Worm (Caenorhabditis elegans): ENCODE results near the gene ddx-15.

ddx-15 gene

DNA sequence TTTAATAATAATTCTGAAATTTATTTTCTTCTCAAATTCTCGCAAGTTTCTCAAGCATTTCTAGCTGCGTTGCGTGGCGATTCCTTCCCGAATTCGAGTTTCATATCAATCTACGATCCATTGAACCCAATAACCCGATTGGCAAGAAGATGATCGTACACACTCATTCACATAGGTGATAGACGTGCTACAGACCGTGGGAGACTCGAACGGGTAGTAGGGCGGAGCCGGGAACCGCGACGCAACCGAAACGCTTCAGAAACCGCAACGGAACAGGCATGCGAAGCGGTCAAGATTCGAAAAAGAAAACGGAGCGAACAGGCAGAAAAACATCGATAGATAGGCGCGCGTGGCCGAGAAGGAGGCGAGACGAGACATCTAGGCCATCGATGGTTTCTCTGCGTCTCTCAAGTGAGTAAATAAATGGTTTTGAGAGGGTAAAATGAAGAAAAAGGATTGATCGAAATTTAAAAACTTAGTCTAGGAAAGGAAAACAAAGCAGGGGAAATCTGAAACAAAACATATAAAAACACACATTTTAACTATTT is 12.0 kb upstream of the ddx-15 start, which contains the start of gene madf-11:
Gene madf-11 (minus strand): TSS at position 51 of the 548 bp plus-strand sequence.
- TF ChIP-seq nhr-28 (tag; optimal IDR thresholded peaks at IDR 0.05) (no peak), nhr-2 (tag; optimal IDR thresholded peaks at IDR 0.05) (no peak), ztf-11 (tag; optimal IDR thresholded peaks at IDR 0.05) (no peak), unc-120 (tag; optimal IDR thresholded peaks at IDR 0.05; ENCODE audit: poor library complexity, severe bottlenecking) (peak; percentile 31), tbx-8 (GFP tag; optimal IDR thresholded peaks at IDR 0.05) (no peak), unc-62 (GFP tag; optimal IDR thresholded peaks at IDR 0.05) (no peak), ceh-39 (tag; optimal IDR thresholded peaks at IDR 0.05) (peak; percentile 72), lsy-2 (tag; optimal IDR thresholded peaks at IDR 0.05) (peak; percentile 49), mep-1 (tag; optimal IDR thresholded peaks at IDR 0.05) (peak; percentile 36), lin-32 (GFP tag; optimal IDR thresholded peaks at IDR 0.05) (no peak), pha-4 (tag; optimal IDR thresholded peaks at IDR 0.05) (peak; percentile 71), unc-39 (tag; optimal IDR thresholded peaks at IDR 0.05) (no peak), bed-3 (GFP tag; optimal IDR thresholded peaks at IDR 0.05) (no peak), ceh-43 (GFP tag; optimal IDR thresholded peaks at IDR 0.05) (no peak), mab-5 (tag; optimal IDR thresholded peaks at IDR 0.05) (no peak), sptf-1 (tag; optimal IDR thresholded peaks at IDR 0.05) (peak; percentile 58), hlh-1 (tag; optimal IDR thresholded peaks at IDR 0.05) (peak; percentile 3), elt-3 (tag; optimal IDR thresholded peaks at IDR 0.05) (no peak), flh-1 (GFP tag; optimal IDR thresholded peaks at IDR 0.05) (no peak), nhr-237 (tag; optimal IDR thresholded peaks at IDR 0.05) (peak; percentile 34), drap-1 (GFP tag; optimal IDR thresholded peaks at IDR 0.05) (no peak), mls-2 (tag; optimal IDR thresholded peaks at IDR 0.05) (no peak), ceh-83 (GFP tag; optimal IDR thresholded peaks at IDR 0.05) (no peak), sem-2 (GFP tag; optimal IDR thresholded peaks at IDR 0.05) (no peak), cnd-1 (tag; optimal IDR thresholded peaks at IDR 0.05) (no peak), M03D4.4 (tag; optimal IDR thresholded peaks at IDR 0.05) (peak; percentile 17), ces-1 (GFP tag; optimal IDR thresholded peaks at IDR 0.05) (no peak), zip-8 (tag; optimal IDR thresholded peaks at IDR 0.05) (no peak), ham-2 (GFP tag; optimal IDR thresholded peaks at IDR 0.05) (peak; percentile 60), elt-1 (tag; optimal IDR thresholded peaks at IDR 0.05; ENCODE audit: borderline replicate concordance, insufficient read depth) (no peak), nhr-12 (tag; optimal IDR thresholded peaks at IDR 0.05) (no peak), blmp-1 (tag; optimal IDR thresholded peaks at IDR 0.05) (no peak), snpc-4 (tag; optimal IDR thresholded peaks at IDR 0.05) (no peak), lin-13 (tag; optimal IDR thresholded peaks at IDR 0.05) (no peak), nhr-76 (tag; optimal IDR thresholded peaks at IDR 0.05) (no peak)

DNA sequence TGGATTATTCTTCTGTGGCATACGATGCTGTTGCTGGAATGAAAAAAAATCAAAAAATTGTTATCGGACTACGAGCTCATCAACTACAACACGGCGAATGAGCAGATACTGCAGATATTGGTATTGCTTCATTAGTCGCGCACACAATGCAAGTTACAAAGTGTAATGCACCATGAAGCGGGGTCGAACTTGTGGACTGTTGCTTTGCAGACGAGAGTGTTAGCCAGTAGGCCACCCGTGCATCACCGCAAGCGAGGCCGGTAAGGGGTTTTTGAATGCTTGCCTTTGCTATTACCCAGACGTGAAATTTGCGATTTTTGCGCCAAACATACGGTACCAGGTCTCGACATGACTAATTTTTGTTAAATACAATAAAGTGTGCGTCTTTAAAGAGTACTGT is 10.5 kb upstream of the ddx-15 start:
- TF ChIP-seq M03D4.4 (tag; optimal IDR thresholded peaks at IDR 0.05), result peak; percentile 97
- TF ChIP-seq lsy-2 (tag; optimal IDR thresholded peaks at IDR 0.05), result peak; percentile 42
- TF ChIP-seq ceh-39 (tag; optimal IDR thresholded peaks at IDR 0.05), result no peak
- peak; percentile 92 for TF ChIP-seq flh-1 (GFP tag; optimal IDR thresholded peaks at IDR 0.05)
- TF ChIP-seq elt-1 (tag; optimal IDR thresholded peaks at IDR 0.05; ENCODE audit: borderline replicate concordance, insufficient read depth), result no peak
- peak; percentile 12 for TF ChIP-seq nhr-237 (tag; optimal IDR thresholded peaks at IDR 0.05)
- peak; percentile 96 for TF ChIP-seq sem-2 (GFP tag; optimal IDR thresholded peaks at IDR 0.05)
- peak; percentile 97 for TF ChIP-seq drap-1 (GFP tag; optimal IDR thresholded peaks at IDR 0.05)
- TF ChIP-seq nhr-76 (tag; optimal IDR thresholded peaks at IDR 0.05), result peak; percentile 47
- peak; percentile 47 for TF ChIP-seq mep-1 (tag; optimal IDR thresholded peaks at IDR 0.05)
- TF ChIP-seq mab-5 (tag; optimal IDR thresholded peaks at IDR 0.05), result no peak
- peak; percentile 98 for TF ChIP-seq ceh-83 (GFP tag; optimal IDR thresholded peaks at IDR 0.05)
- TF ChIP-seq blmp-1 (tag; optimal IDR thresholded peaks at IDR 0.05), result no peak
- TF ChIP-seq ceh-43 (GFP tag; optimal IDR thresholded peaks at IDR 0.05), result peak; percentile 89
- peak; percentile 96 for TF ChIP-seq sptf-1 (tag; optimal IDR thresholded peaks at IDR 0.05)
- peak; percentile 70 for TF ChIP-seq ztf-11 (tag; optimal IDR thresholded peaks at IDR 0.05)
- TF ChIP-seq nhr-28 (tag; optimal IDR thresholded peaks at IDR 0.05), result peak; percentile 70
- no peak for TF ChIP-seq nhr-12 (tag; optimal IDR thresholded peaks at IDR 0.05)
- TF ChIP-seq ces-1 (GFP tag; optimal IDR thresholded peaks at IDR 0.05), result no peak
- TF ChIP-seq unc-62 (GFP tag; optimal IDR thresholded peaks at IDR 0.05), result peak; percentile 30
- TF ChIP-seq mls-2 (tag; optimal IDR thresholded peaks at IDR 0.05), result peak; percentile 97
- TF ChIP-seq ham-2 (GFP tag; optimal IDR thresholded peaks at IDR 0.05), result peak; percentile 94
- TF ChIP-seq tbx-8 (GFP tag; optimal IDR thresholded peaks at IDR 0.05), result peak; percentile 96
- TF ChIP-seq lin-13 (tag; optimal IDR thresholded peaks at IDR 0.05), result peak; percentile 87
- TF ChIP-seq unc-39 (tag; optimal IDR thresholded peaks at IDR 0.05), result peak; percentile 70
- TF ChIP-seq snpc-4 (tag; optimal IDR thresholded peaks at IDR 0.05), result no peak
- TF ChIP-seq pha-4 (tag; optimal IDR thresholded peaks at IDR 0.05), result peak; percentile 95
- TF ChIP-seq nhr-2 (tag; optimal IDR thresholded peaks at IDR 0.05), result no peak
- no peak for TF ChIP-seq elt-3 (tag; optimal IDR thresholded peaks at IDR 0.05)
- TF ChIP-seq bed-3 (GFP tag; optimal IDR thresholded peaks at IDR 0.05), result peak; percentile 86
- TF ChIP-seq unc-120 (tag; optimal IDR thresholded peaks at IDR 0.05; ENCODE audit: poor library complexity, severe bottlenecking), result peak; percentile 84
- peak; percentile 94 for TF ChIP-seq lin-32 (GFP tag; optimal IDR thresholded peaks at IDR 0.05)
- peak; percentile 70 for TF ChIP-seq hlh-1 (tag; optimal IDR thresholded peaks at IDR 0.05)
- TF ChIP-seq zip-8 (tag; optimal IDR thresholded peaks at IDR 0.05), result no peak
- TF ChIP-seq cnd-1 (tag; optimal IDR thresholded peaks at IDR 0.05), result peak; percentile 97
